Worm (Caenorhabditis elegans) whole organism, L2 larva: ENCODE measurements around the gene T25F10.3.
A peak's percentile ranks its signal among the peaks of the same experiment; 100 is the strongest.

Experiments
- C34F6.9 ChIP-seq: fragments of 150-350 bp; optimal IDR thresholded peaks from 2 replicates; lab custom pipeline; 2014; ENCODE audit warnings: missing biosample characterization, missing genetic modification characterization
- ZK546.5 ChIP-seq: sonication (generic microtip); optimal IDR thresholded peaks from 2 replicates; lab custom pipeline; 2017; ENCODE audit warnings: missing biosample characterization, missing genetic modification characterization
- alr-1 ChIP-seq: fragments of 150-350 bp; optimal IDR thresholded peaks from 2 replicates; lab custom pipeline; 2014; ENCODE audit warnings: missing biosample characterization, missing genetic modification characterization
- aly-2 ChIP-seq: fragments of 150-350 bp; optimal IDR thresholded peaks from 2 replicates; lab custom pipeline; 2014; ENCODE audit warnings: missing biosample characterization, missing genetic modification characterization
- ama-1 ChIP-seq: fragments of 150-350 bp; optimal IDR thresholded peaks from 2 replicates; lab custom pipeline; 2018; ENCODE audit warnings: inconsistent platforms
- blmp-1 ChIP-seq: sonication (generic microtip); optimal IDR thresholded peaks from 2 replicates; lab custom pipeline; 2017; ENCODE audit warnings: missing genetic modification characterization, mild to moderate bottlenecking, missing compliant biosample characterization, antibody characterized with exemption, moderate library complexity; ENCODE audit not compliant: insufficient read depth
- ceh-16 ChIP-seq: fragments of 150-350 bp; optimal IDR thresholded peaks from 2 replicates; lab custom pipeline; 2014; ENCODE audit warnings: missing biosample characterization, missing genetic modification characterization
- dmd-4 ChIP-seq: sonication (generic microtip); optimal IDR thresholded peaks from 2 replicates; lab custom pipeline; 2017; ENCODE audit warnings: missing biosample characterization, missing genetic modification characterization
- elt-1 ChIP-seq: fragments of 150-350 bp; optimal IDR thresholded peaks from 2 replicates; lab custom pipeline; 2014; ENCODE audit warnings: missing biosample characterization, missing genetic modification characterization
- elt-3 ChIP-seq: sonication (generic microtip); optimal IDR thresholded peaks from 2 replicates; lab custom pipeline; 2017; ENCODE audit warnings: missing biosample characterization, missing genetic modification characterization
- fos-1 ChIP-seq: fragments of 150-350 bp; optimal IDR thresholded peaks from 2 replicates; lab custom pipeline; 2014; ENCODE audit warnings: missing biosample characterization, missing genetic modification characterization
- lin-11 ChIP-seq: fragments of 150-350 bp; sonication (generic microtip); optimal IDR thresholded peaks from 2 replicates; lab custom pipeline; 2014; ENCODE audit warnings: missing biosample characterization, missing genetic modification characterization, inconsistent platforms, mixed read lengths
- lin-39 ChIP-seq: fragments of 150-350 bp; optimal IDR thresholded peaks from 2 replicates; lab custom pipeline; 2014; ENCODE audit warnings: missing biosample characterization, missing genetic modification reagents, missing genetic modification characterization
- lsy-2 ChIP-seq, 2 experiments: fragments of 150-350 bp in 1 of 2; sonication (generic microtip) in 1 of 2; optimal IDR thresholded peaks; 2 replicates each; lab custom pipeline; 2014 to 2017; ENCODE audit warnings: missing biosample characterization in 2 of 2, missing genetic modification characterization in 2 of 2
- mab-5 ChIP-seq: fragments of 150-350 bp; optimal IDR thresholded peaks from 2 replicates; lab custom pipeline; 2014; ENCODE audit warnings: missing biosample characterization, missing genetic modification characterization
- mbf-1 ChIP-seq: sonication (generic microtip); optimal IDR thresholded peaks from 2 replicates; lab custom pipeline; 2017; ENCODE audit warnings: missing biosample characterization, missing genetic modification characterization
- nhr-10 ChIP-seq: sonication (generic microtip); optimal IDR thresholded peaks from 2 replicates; lab custom pipeline; 2017; ENCODE audit warnings: missing biosample characterization, missing genetic modification characterization
- nhr-12 ChIP-seq: fragments of 150-350 bp; optimal IDR thresholded peaks from 2 replicates; lab custom pipeline; 2014; ENCODE audit warnings: missing biosample characterization, missing genetic modification characterization
- nhr-129 ChIP-seq: fragments of 150-350 bp; optimal IDR thresholded peaks from 2 replicates; lab custom pipeline; 2014; ENCODE audit warnings: missing biosample characterization, missing genetic modification characterization
- nhr-21 ChIP-seq: fragments of 150-350 bp; optimal IDR thresholded peaks from 2 replicates; lab custom pipeline; 2014; ENCODE audit warnings: missing biosample characterization, missing genetic modification characterization
- nhr-237 ChIP-seq: fragments of 150-350 bp; optimal IDR thresholded peaks from 2 replicates; lab custom pipeline; 2014; ENCODE audit warnings: missing biosample characterization, missing genetic modification characterization
- nhr-25 ChIP-seq: fragments of 150-350 bp; sonication (generic microtip); optimal IDR thresholded peaks from 3 replicates; lab custom pipeline; 2014; ENCODE audit warnings: missing biosample characterization, missing genetic modification characterization
- nhr-6 ChIP-seq: fragments of 150-350 bp; optimal IDR thresholded peaks from 2 replicates; lab custom pipeline; 2014; ENCODE audit warnings: missing biosample characterization, missing genetic modification characterization
- nhr-77 ChIP-seq: fragments of 150-350 bp; optimal IDR thresholded peaks from 2 replicates; lab custom pipeline; 2014; ENCODE audit warnings: missing biosample characterization, missing genetic modification characterization
- sma-3 ChIP-seq: sonication (generic microtip); optimal IDR thresholded peaks from 2 replicates; lab custom pipeline; 2016; ENCODE audit warnings: missing genetic modification reagents, missing genetic modification characterization, missing compliant biosample characterization
- sma-9 ChIP-seq, 2 experiments: fragments of 150-350 bp in 1 of 2; sonication (generic microtip) in 1 of 2; optimal IDR thresholded peaks; 2 replicates each; lab custom pipeline; 2014 to 2016; ENCODE audit warnings: missing genetic modification characterization in 2 of 2, mild to moderate bottlenecking in 1 of 2, missing biosample characterization in 1 of 2, missing compliant biosample characterization in 1 of 2, missing genetic modification reagents in 1 of 2, moderate library complexity in 1 of 2
- snpc-4 ChIP-seq: fragments of 150-350 bp; optimal IDR thresholded peaks from 2 replicates; lab custom pipeline; 2014; ENCODE audit warnings: missing biosample characterization, missing genetic modification characterization
- unc-55 ChIP-seq: fragments of 150-350 bp; sonication (generic microtip); optimal IDR thresholded peaks from 3 replicates; lab custom pipeline; 2014; ENCODE audit warnings: missing biosample characterization, missing genetic modification reagents, missing genetic modification characterization
- unc-62 ChIP-seq: fragments of 150-350 bp; optimal IDR thresholded peaks from 2 replicates; lab custom pipeline; 2014; ENCODE audit warnings: missing biosample characterization, missing genetic modification reagents, missing genetic modification characterization
- ztf-1 ChIP-seq: fragments of 200-800 bp; sonication (Bioruptor generic); conservative IDR thresholded peaks from 2 replicates; pipeline ENCODE4 v1.3.6; 2022; ENCODE audit warnings: missing genetic modification characterization, missing compliant biosample characterization
- ztf-4 ChIP-seq: fragments of 150-350 bp; optimal IDR thresholded peaks from 2 replicates; lab custom pipeline; 2014; ENCODE audit warnings: missing biosample characterization, missing genetic modification characterization

Gene T25F10.3

DNA sequence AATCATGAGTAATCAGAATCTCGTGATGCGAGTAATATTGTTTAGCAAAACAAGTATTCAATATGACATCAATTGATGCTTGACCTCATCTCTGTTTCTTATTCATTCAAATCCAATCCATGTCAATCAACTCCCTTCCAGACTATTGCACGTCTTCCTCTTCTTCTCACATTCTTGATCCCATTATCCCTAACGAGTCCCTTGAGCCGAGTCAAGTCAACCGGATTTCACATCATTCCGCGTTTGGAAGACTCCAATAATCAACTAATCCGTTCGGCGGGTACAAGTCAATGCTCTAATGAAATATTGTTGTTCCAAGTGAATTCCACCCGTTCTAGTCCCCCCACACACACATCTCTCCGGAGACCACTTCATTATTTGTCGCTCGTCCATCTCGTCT is 18.6 kb upstream of the T25F10.3 start:
- TF ChIP-seq sma-9 (GFP tag; optimal IDR thresholded peaks at IDR 0.05; lab: Kevin White, UChicago) (peak; percentile 1), sma-9 (tag; optimal IDR thresholded peaks at IDR 0.05; lab: Kevin White, UChicago) (no peak), alr-1 (tag; lab: Kevin White, UChicago) (no peak), mab-5 (tag; lab: Kevin White, UChicago) (peak; percentile 11)

DNA sequence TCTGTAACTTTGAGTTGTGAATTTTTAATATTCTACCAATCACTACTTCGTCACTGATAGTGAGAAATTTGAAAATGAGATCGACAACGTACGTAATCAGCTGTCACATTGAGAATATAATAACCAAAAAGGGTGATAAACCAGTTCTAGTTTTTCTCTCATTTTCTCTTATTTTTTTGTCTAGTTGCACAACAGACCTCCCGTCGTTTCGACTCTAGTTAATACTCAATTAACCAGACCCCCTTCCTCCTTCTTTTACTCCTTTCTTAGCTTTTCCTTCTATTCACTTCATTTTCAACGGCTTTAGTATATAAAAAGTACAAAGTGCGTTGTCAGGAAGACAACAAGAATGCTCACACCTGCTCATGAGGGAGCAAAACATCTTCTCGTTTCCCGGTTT is 17.7 kb upstream of the T25F10.3 start, which contains the start of gene ZC487.1:
Gene ZC487.1 (plus strand): TSS at position 301 of the 400 bp plus-strand sequence.
- no peak for TF ChIP-seq blmp-1
- TF ChIP-seq mbf-1 (tag; lab: Kevin White, UChicago): no peak
- no peak for TF ChIP-seq nhr-10 (tag; lab: Kevin White, UChicago)
- TF ChIP-seq elt-1 (tag; lab: Kevin White, UChicago): no peak
- no peak for TF ChIP-seq nhr-129 (tag; lab: Kevin White, UChicago)
- no peak for TF ChIP-seq unc-55 (GFP tag; lab: Kevin White, UChicago)
- no peak for TF ChIP-seq snpc-4 (tag; lab: Kevin White, UChicago)
- no peak for TF ChIP-seq lsy-2 (tag; optimal IDR thresholded peaks at IDR 0.05; lab: Kevin White, UChicago)
- no peak for TF ChIP-seq nhr-237
- no peak for TF ChIP-seq alr-1 (tag; lab: Kevin White, UChicago)
- TF ChIP-seq lin-39 (tag; lab: Kevin White, UChicago): no peak
- no peak for TF ChIP-seq ceh-16 (tag; lab: Kevin White, UChicago)
- no peak for TF ChIP-seq mab-5 (tag; lab: Kevin White, UChicago)
- no peak for TF ChIP-seq lin-11
- no peak for TF ChIP-seq nhr-12 (tag; lab: Kevin White, UChicago)
- no peak for TF ChIP-seq aly-2
- no peak for TF ChIP-seq nhr-25 (tag; lab: Kevin White, UChicago)
- no peak for TF ChIP-seq elt-3
- TF ChIP-seq, all 48 proteins: peak for 0

- no peak for TF ChIP-seq nhr-237
- TF ChIP-seq dmd-4: no peak
- TF ChIP-seq ztf-1 (GFP tag; lab: Robert Waterston, UW): no peak
- TF ChIP-seq unc-62 (GFP tag; lab: Kevin White, UChicago): no peak
- no peak for TF ChIP-seq elt-3
- no peak for TF ChIP-seq ZK546.5 (tag; lab: Kevin White, UChicago)
- TF ChIP-seq nhr-6: no peak
- TF ChIP-seq elt-1 (tag; lab: Kevin White, UChicago): no peak
- TF ChIP-seq sma-3 (GFP tag; lab: Kevin White, UChicago): no peak
- no peak for TF ChIP-seq nhr-21 (tag; lab: Kevin White, UChicago)
- TF ChIP-seq nhr-129 (tag; lab: Kevin White, UChicago): no peak
- no peak for TF ChIP-seq mab-5 (tag; lab: Kevin White, UChicago)
- TF ChIP-seq nhr-10 (tag; lab: Kevin White, UChicago): no peak
- TF ChIP-seq nhr-77: no peak
- TF ChIP-seq, all 48 proteins: peak for 0
Measured at ce11 chrV:6731594-6731993, 13.3 kb upstream of the T25F10.3 start, which contains the start of gene grl-9. grl-9 (minus strand) TSS chrV:6731694.

DNA sequence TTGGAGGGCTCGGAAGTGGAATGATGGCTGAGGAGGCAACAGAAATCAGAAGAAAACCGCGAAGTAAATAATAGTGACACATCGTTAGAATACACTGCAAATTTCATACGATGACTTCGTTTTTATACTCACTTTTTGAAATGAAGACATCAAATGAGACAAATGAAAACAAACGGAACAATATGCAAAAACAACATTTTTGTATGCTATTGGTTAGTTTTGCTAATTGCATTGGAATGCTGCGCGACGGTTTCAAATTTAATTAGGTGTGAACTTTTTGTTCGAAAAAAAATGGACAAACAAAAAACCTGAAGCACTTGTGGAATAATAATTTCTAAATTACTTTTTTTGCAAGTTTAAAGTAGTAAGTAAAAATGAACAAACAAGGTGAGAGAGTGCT is 11.9 kb upstream of the T25F10.3 start, which contains the start of gene grl-8:
Gene grl-8 (minus strand): TSS at position 101 of the 400 bp plus-strand sequence.
- TF ChIP-seq nhr-21 (tag; lab: Kevin White, UChicago) (no peak), lsy-2 (tag; optimal IDR thresholded peaks at IDR 0.05; lab: Kevin White, UChicago) (no peak), ama-1 (lab: Kevin White, UChicago) (no peak), nhr-6 (no peak), snpc-4 (tag; lab: Kevin White, UChicago) (no peak), mbf-1 (tag; lab: Kevin White, UChicago) (no peak), sma-9 (GFP tag; optimal IDR thresholded peaks at IDR 0.05; lab: Kevin White, UChicago) (no peak), sma-9 (tag; optimal IDR thresholded peaks at IDR 0.05; lab: Kevin White, UChicago) (no peak), C34F6.9 (tag; lab: Kevin White, UChicago) (no peak), nhr-10 (tag; lab: Kevin White, UChicago) (no peak), ztf-4 (tag; lab: Kevin White, UChicago) (no peak), blmp-1 (no peak), elt-3 (no peak), alr-1 (tag; lab: Kevin White, UChicago) (no peak), fos-1 (tag; lab: Kevin White, UChicago) (no peak), sma-3 (GFP tag; lab: Kevin White, UChicago) (no peak)

- TF ChIP-seq mbf-1 (tag; lab: Kevin White, UChicago): no peak
- TF ChIP-seq nhr-25 (tag; lab: Kevin White, UChicago): peak; percentile 51
- TF ChIP-seq nhr-237: no peak
Measured at ce11 chrV:6736108-6736507, 8.8 kb upstream of the T25F10.3 start.
